Worm (Caenorhabditis elegans) whole organism, L4/young adult: ENCODE data around the gene twk-17.

Experiments used
- W03F9.2 ChIP-seq: fragments of 150-350 bp; optimal IDR thresholded peaks from 2 replicates; lab custom pipeline; 2014; ENCODE audit warnings: missing biosample characterization, missing genetic modification characterization
- dao-5 ChIP-seq: sonication (generic microtip); optimal IDR thresholded peaks from 2 replicates; lab custom pipeline; 2016; ENCODE audit warnings: missing genotype, missing genetic modification characterization, moderate library complexity, missing compliant biosample characterization
- him-1 ChIP-seq: sonication (generic microtip); optimal IDR thresholded peaks from 2 replicates; lab custom pipeline; 2016; ENCODE audit warnings: missing genotype, missing genetic modification reagents, missing genetic modification characterization, missing compliant biosample characterization

DNA sequence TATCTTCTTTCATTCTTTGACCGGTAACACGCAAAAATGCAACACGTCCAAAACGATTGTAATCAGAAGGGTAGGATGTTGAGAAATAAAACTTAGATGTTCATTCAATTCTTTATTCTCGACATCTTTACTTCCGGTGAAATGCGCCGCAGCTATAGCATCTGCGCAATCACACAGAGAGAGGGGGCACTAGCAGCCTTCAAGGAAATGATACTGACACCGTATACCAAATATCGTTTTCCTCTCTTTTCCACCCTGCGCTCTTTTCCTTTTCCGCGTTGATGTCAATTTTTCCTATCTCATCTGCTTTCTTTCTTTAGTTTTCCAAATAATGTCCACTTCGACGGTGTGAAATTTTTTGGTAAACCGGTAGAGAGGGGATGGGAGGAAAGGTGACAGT is 17.1 kb downstream of the twk-17 start:
- TF ChIP-seq him-1 (tag; lab: Kevin White, UChicago) (no peak), W03F9.2 (tag; lab: Kevin White, UChicago) (no peak), dao-5 (tag; lab: Kevin White, UChicago) (no peak)
